Worm (Caenorhabditis elegans): ENCODE data around the gene irld-20.

DNA sequence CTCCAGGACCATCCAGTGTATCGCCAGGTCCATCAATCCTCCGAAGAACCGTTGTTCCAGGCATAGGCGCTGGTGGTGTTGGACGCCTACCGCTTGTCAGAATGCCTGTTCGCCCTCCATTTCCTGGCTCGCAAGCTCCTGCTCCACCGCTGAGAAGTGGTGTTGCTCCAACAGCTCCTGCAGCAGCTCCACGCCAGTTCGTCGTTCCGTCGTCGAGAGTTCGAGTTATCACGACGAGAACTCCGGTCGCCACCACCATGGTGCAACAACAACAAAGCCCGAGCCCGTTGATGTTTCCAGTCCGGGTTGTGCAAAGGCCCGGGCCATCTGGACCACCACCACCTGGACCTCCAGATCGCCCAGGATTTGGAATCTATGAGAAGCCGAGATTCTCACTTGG is 22.8 kb upstream of the irld-20 start:
- no peak for TF ChIP-seq pqm-1 (tag; optimal IDR thresholded peaks at IDR 0.05)
- TF ChIP-seq fkh-10 (GFP tag; optimal IDR thresholded peaks at IDR 0.05), result no peak
- no peak for TF ChIP-seq hlh-30 (tag; optimal IDR thresholded peaks at IDR 0.05; ENCODE audit: insufficient read depth)
- no peak for TF ChIP-seq tbx-2 (tag; optimal IDR thresholded peaks at IDR 0.05)
- no peak for TF ChIP-seq K09A11.1 (tag; optimal IDR thresholded peaks at IDR 0.05; ENCODE audit: insufficient read depth)
- TF ChIP-seq pag-3 (tag; optimal IDR thresholded peaks at IDR 0.05; ENCODE audit: borderline replicate concordance), result no peak
- TF ChIP-seq unc-86 (tag; optimal IDR thresholded peaks at IDR 0.05), result no peak
- no peak for TF ChIP-seq hlh-8 (tag; optimal IDR thresholded peaks at IDR 0.05)
- TF ChIP-seq ama-1 (optimal IDR thresholded peaks at IDR 0.05), result no peak
- TF ChIP-seq nhr-11 (tag; optimal IDR thresholded peaks at IDR 0.05), result no peak

Measured in whole organism, late embryonic.